Worm (Caenorhabditis elegans) whole organism, midembryonic: Measurements from ENCODE around the gene ech-5.
"Not testable (repeated sequence)": the region's sequence is repeated elsewhere in the genome, so short reads cannot be mapped to it uniquely, and the experiment has no call there.

ENCODE experiments used
- T22C8.4 ChIP-seq: fragments of 200-800 bp; sonication (Bioruptor generic); IDR thresholded peaks from 2 replicates; pipeline ENCODE4 v1.3.6; 2022; ENCODE audit warnings: missing genetic modification characterization, missing compliant biosample characterization
- cog-1 ChIP-seq: sonication (generic microtip); optimal IDR thresholded peaks from 2 replicates; lab custom pipeline; 2016; ENCODE audit warnings: missing genetic modification characterization, missing compliant biosample characterization
- flt-1 ChIP-seq: fragments of 200-800 bp; sonication (Bioruptor generic); IDR thresholded peaks from 2 replicates; pipeline ENCODE4 v1.3.6; 2022; ENCODE audit warnings: missing genetic modification characterization, missing compliant biosample characterization
- klf-2 ChIP-seq: fragments of 200-800 bp; sonication (Bioruptor generic); conservative IDR thresholded peaks from 2 replicates; pipeline ENCODE4 v1.3.6; 2022; ENCODE audit warnings: missing genetic modification reagents, missing genetic modification characterization, missing compliant biosample characterization
- med-1 ChIP-seq: sonication (generic microtip); optimal IDR thresholded peaks from 2 replicates; lab custom pipeline; 2017; ENCODE audit warnings: missing genetic modification characterization, mild to moderate bottlenecking, missing compliant biosample characterization, antibody characterized with exemption, missing genetic modification reagents; ENCODE audit not compliant: insufficient read depth
- ref-1 ChIP-seq: fragments of 200-800 bp; sonication (Bioruptor generic); conservative IDR thresholded peaks from 2 replicates; pipeline ENCODE4 v1.3.6; 2022; ENCODE audit warnings: missing genetic modification reagents, missing genetic modification characterization, missing compliant biosample characterization
- tab-1 ChIP-seq: fragments of 200-800 bp; sonication (Bioruptor generic); IDR thresholded peaks from 2 replicates; pipeline ENCODE4 v1.3.6; 2022; ENCODE audit warnings: missing genetic modification characterization, missing compliant biosample characterization
- ztf-23 ChIP-seq: fragments of 200-800 bp; sonication (Bioruptor generic); IDR thresholded peaks from 2 replicates; pipeline ENCODE4 v1.3.6; 2022; ENCODE audit warnings: missing genetic modification reagents, missing genetic modification characterization, missing compliant biosample characterization
- ztf-29 ChIP-seq: fragments of 200-800 bp; sonication (Bioruptor generic); IDR thresholded peaks from 2 replicates; pipeline ENCODE4 v1.3.6; 2022; ENCODE audit warnings: missing genetic modification reagents, missing genetic modification characterization, missing compliant biosample characterization

Gene ech-5

ce11 chrIV:763377-764063, 33.3 kb upstream of the ech-5 start, which contains the start of gene col-103:
Gene col-103, minus strand, starts transcription at chrIV:763678.
- TF ChIP-seq ztf-29 (GFP tag; lab: Robert Waterston, UW) (no peak), ztf-23 (GFP tag; lab: Robert Waterston, UW) (no peak), ref-1 (GFP tag; lab: Robert Waterston, UW) (no peak), cog-1 (tag; lab: Kevin White, UChicago) (no peak), flt-1 (GFP tag; lab: Robert Waterston, UW) (no peak), med-1 (GFP tag; lab: Kevin White, UChicago) (no peak), T22C8.4 (no peak), tab-1 (GFP tag; lab: Robert Waterston, UW) (no peak), klf-2 (GFP tag; lab: Robert Waterston, UW) (no peak)

- TF ChIP-seq tab-1 (GFP tag; lab: Robert Waterston, UW) (no peak), ztf-23 (GFP tag; lab: Robert Waterston, UW) (no peak), T22C8.4 (no peak), flt-1 (GFP tag; lab: Robert Waterston, UW) (no peak), klf-2 (GFP tag; lab: Robert Waterston, UW) (no peak)
Observed at ce11 chrIV:768312-768711, 28.5 kb upstream of the ech-5 start, which contains the start of gene F56B3.2. Gene F56B3.2, minus strand, starts transcription at chrIV:768584.

ce11 chrIV:771061-771460, 25.8 kb upstream of the ech-5 start, which contains the start of gene F56B3.9:
Gene F56B3.9, plus strand, starts transcription at chrIV:771361.
- not testable (repeated sequence) for TF ChIP-seq ztf-29 (GFP tag; lab: Robert Waterston, UW); cog-1 (tag; lab: Kevin White, UChicago); klf-2 (GFP tag; lab: Robert Waterston, UW)

ce11 chrIV:772931-773330, 23.9 kb upstream of the ech-5 start, which contains the start of gene mrpl-2:
Gene mrpl-2, plus strand, starts transcription at chrIV:773237.
- TF ChIP-seq flt-1 (GFP tag; lab: Robert Waterston, UW) = no peak
- TF ChIP-seq cog-1 (tag; lab: Kevin White, UChicago) = no peak
- TF ChIP-seq klf-2 (GFP tag; lab: Robert Waterston, UW) = no peak
- no peak for TF ChIP-seq ref-1 (GFP tag; lab: Robert Waterston, UW)
- TF ChIP-seq ztf-23 (GFP tag; lab: Robert Waterston, UW) = no peak
- TF ChIP-seq med-1 (GFP tag; lab: Kevin White, UChicago) = no peak
- no peak for TF ChIP-seq T22C8.4
- TF ChIP-seq ztf-29 (GFP tag; lab: Robert Waterston, UW) = no peak
- no peak for TF ChIP-seq tab-1 (GFP tag; lab: Robert Waterston, UW)

- TF ChIP-seq flt-1 (GFP tag; lab: Robert Waterston, UW) = no peak
- TF ChIP-seq med-1 (GFP tag; lab: Kevin White, UChicago) = no peak
- no peak for TF ChIP-seq ref-1 (GFP tag; lab: Robert Waterston, UW)
Observed at ce11 chrIV:773580-773979, 23.2 kb upstream of the ech-5 start.

- TF ChIP-seq T22C8.4 (no peak), flt-1 (GFP tag; lab: Robert Waterston, UW) (no peak), ref-1 (GFP tag; lab: Robert Waterston, UW) (no peak), cog-1 (tag; lab: Kevin White, UChicago) (no peak), tab-1 (GFP tag; lab: Robert Waterston, UW) (no peak), ztf-29 (GFP tag; lab: Robert Waterston, UW) (no peak), klf-2 (GFP tag; lab: Robert Waterston, UW) (no peak), ztf-23 (GFP tag; lab: Robert Waterston, UW) (no peak), med-1 (GFP tag; lab: Kevin White, UChicago) (no peak)
Observed at ce11 chrIV:778484-778883, 18.3 kb upstream of the ech-5 start, which contains the start of gene ugt-52. Gene ugt-52, plus strand, starts transcription at chrIV:778784.

- TF ChIP-seq med-1 (GFP tag; lab: Kevin White, UChicago) (no peak), tab-1 (GFP tag; lab: Robert Waterston, UW) (no peak), ref-1 (GFP tag; lab: Robert Waterston, UW) (no peak), klf-2 (GFP tag; lab: Robert Waterston, UW) (no peak)
Observed at ce11 chrIV:782393-782792, 14.4 kb upstream of the ech-5 start.

- TF ChIP-seq ref-1 (GFP tag; lab: Robert Waterston, UW) (no peak), tab-1 (GFP tag; lab: Robert Waterston, UW) (no peak), cog-1 (tag; lab: Kevin White, UChicago) (no peak), ztf-29 (GFP tag; lab: Robert Waterston, UW) (no peak), T22C8.4 (no peak), ztf-23 (GFP tag; lab: Robert Waterston, UW) (no peak), klf-2 (GFP tag; lab: Robert Waterston, UW) (no peak), med-1 (GFP tag; lab: Kevin White, UChicago) (no peak)
Observed at ce11 chrIV:787755-788154, 9.1 kb upstream of the ech-5 start, which contains the start of gene F56B3.6. Gene F56B3.6, plus strand, starts transcription at chrIV:788055.

- TF ChIP-seq klf-2 (GFP tag; lab: Robert Waterston, UW) (no peak), T22C8.4 (no peak), ref-1 (GFP tag; lab: Robert Waterston, UW) (no peak), med-1 (GFP tag; lab: Kevin White, UChicago) (no peak), ztf-29 (GFP tag; lab: Robert Waterston, UW) (no peak), flt-1 (GFP tag; lab: Robert Waterston, UW) (no peak), cog-1 (tag; lab: Kevin White, UChicago) (no peak), ztf-23 (GFP tag; lab: Robert Waterston, UW) (no peak), tab-1 (GFP tag; lab: Robert Waterston, UW) (no peak)
Observed at ce11 chrIV:794275-794674, 2.5 kb upstream of the ech-5 start, which contains the start of gene F56B3.4. Gene F56B3.4, minus strand, starts transcription at chrIV:794275.
